Worm (Caenorhabditis elegans): ENCODE results near the gene C49C8.3.

Gene C49C8.3

DNA sequence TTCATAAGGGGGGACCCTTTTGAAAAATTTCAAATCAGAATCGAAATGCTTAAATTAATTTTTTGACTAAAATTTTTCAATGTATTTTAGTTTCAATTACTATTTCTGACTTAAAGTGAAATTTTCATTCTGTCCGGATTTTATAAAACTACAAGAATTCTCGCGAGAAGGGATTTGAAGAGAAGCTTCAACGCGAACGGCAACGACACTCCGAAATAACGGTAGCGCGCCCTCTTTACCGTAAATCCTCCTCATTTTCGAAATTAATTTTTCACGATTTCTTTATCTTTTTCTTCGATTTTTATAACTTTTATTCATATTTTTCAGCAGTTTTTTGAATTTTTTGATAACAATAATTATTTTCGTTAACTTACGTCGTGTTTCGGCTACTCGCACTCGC is 21.2 kb downstream of the C49C8.3 start:
- TF ChIP-seq elt-4 (tag; optimal IDR thresholded peaks at IDR 0.05) (no peak), syd-9 (tag; optimal IDR thresholded peaks at IDR 0.05) (no peak), sox-2 (GFP tag; IDR thresholded peaks at IDR 0.05) (no peak), unc-3 (GFP tag; conservative IDR thresholded peaks at IDR 0.05) (no peak), unc-3 (tag; optimal IDR thresholded peaks at IDR 0.05) (no peak), ceh-18 (tag; optimal IDR thresholded peaks at IDR 0.05) (no peak), fax-1 (tag; optimal IDR thresholded peaks at IDR 0.05) (no peak), unc-55 (GFP tag; optimal IDR thresholded peaks at IDR 0.05) (no peak), ceh-45 (GFP tag; IDR thresholded peaks at IDR 0.05) (no peak), K09A11.1 (tag; optimal IDR thresholded peaks at IDR 0.05; ENCODE audit: insufficient read depth) (no peak), ceh-24 (tag; optimal IDR thresholded peaks at IDR 0.05) (no peak), rnt-1 (tag; optimal IDR thresholded peaks at IDR 0.05) (no peak), ceh-34 (tag; optimal IDR thresholded peaks at IDR 0.05) (no peak)

DNA sequence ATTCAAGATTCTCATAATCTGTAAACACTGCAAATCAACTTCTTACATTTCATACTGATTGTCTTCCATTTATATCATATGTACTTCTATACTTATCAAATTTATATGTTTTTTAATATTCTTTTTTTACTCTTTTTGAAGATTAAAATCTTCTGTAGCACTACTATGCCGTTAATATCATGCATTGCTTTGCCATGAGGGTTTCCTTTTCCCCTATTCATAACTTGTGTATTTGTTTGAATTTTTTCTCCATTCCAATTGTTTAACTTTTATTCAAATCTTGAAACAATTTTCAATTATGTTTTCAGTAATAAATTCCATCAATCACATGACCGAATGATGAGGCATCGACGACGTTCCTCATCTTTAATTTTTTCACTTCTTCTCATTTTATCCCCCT is 24.1 kb downstream of the C49C8.3 start, which contains the start of gene cdh-5:
Gene cdh-5, plus strand, starts transcription at position 301 of the 400 bp plus-strand sequence.
- TF ChIP-seq fax-1 (tag; optimal IDR thresholded peaks at IDR 0.05) (no peak), ztf-16 (tag; optimal IDR thresholded peaks at IDR 0.05) (no peak), pag-3 (tag; optimal IDR thresholded peaks at IDR 0.05; ENCODE audit: borderline replicate concordance) (no peak), lin-11 (tag; optimal IDR thresholded peaks at IDR 0.05) (no peak), syd-9 (tag; optimal IDR thresholded peaks at IDR 0.05) (no peak), K09A11.1 (tag; optimal IDR thresholded peaks at IDR 0.05; ENCODE audit: insufficient read depth) (no peak), hlh-30 (tag; optimal IDR thresholded peaks at IDR 0.05; ENCODE audit: insufficient read depth) (no peak), lim-6 (tag; optimal IDR thresholded peaks at IDR 0.05) (no peak), F13H6.1 (tag; optimal IDR thresholded peaks at IDR 0.05) (no peak), ceh-9 (tag; optimal IDR thresholded peaks at IDR 0.05) (no peak), hlh-15 (tag; optimal IDR thresholded peaks at IDR 0.05) (no peak)

DNA sequence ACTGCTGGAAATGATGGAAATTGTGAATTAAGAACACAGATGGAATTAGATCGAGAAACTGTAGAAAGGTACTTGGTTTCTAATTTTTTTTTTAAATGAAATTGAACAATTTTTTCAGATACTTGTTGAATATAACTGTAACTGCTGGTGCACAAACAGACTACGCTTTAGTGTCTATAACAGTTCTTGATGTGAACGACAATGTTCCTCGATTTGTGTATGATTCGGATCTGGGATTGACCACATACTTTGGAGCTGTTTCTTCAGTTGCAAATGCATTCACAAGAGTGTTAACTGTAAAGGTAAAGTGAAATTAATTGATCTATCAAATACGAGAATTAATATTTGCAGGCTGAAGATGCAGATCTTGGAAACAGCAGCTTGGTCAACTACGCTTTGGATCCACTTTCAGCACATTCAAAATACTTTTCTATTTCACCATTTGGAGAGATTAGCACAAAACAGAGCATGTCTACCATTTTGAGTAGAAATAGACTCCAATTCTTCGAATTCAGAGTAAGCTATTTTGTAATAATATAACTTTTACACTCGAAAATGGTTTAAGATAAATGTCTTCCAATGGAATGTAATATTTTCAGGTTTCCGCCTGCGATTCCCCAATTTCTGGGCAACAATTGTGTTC is 29.3 kb downstream of the C49C8.3 start:
- TF ChIP-seq pha-4 (tag; optimal IDR thresholded peaks at IDR 0.05) (no peak), tbx-7 (tag; optimal IDR thresholded peaks at IDR 0.05) (no peak), C08G9.2 (tag; optimal IDR thresholded peaks at IDR 0.05) (no peak)

DNA sequence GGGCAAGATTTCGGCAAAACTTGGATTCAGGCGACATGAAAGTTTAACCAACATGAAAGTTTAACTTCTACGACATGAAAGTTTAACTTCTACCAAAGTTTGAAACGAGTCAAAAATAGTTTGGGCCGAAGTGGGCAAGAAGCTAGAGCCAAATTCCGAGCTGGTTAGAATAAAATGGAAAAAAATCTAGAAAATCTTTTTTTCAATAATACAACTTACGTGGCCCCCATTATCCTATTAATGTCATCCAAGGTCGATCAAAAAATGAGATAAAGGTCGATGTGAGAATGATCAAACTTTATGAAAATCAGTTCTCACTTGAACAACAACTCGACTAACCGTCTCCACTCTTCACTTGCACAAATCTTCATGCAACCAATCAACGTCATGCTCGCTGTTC is 32.8 kb downstream of the C49C8.3 start, which contains the start of gene F08B4.8:
Gene F08B4.8, plus strand, starts transcription at position 301 of the 400 bp plus-strand sequence.
- TF ChIP-seq pax-1 (tag; optimal IDR thresholded peaks at IDR 0.05) (no peak), odd-2 (tag; optimal IDR thresholded peaks at IDR 0.05) (no peak), ceh-14 (tag; optimal IDR thresholded peaks at IDR 0.05) (no peak), hlh-13 (GFP tag; optimal IDR thresholded peaks at IDR 0.05) (no peak), pha-4 (tag; optimal IDR thresholded peaks at IDR 0.05) (no peak), ceh-48 (tag; optimal IDR thresholded peaks at IDR 0.05) (no peak), fkh-10 (GFP tag; optimal IDR thresholded peaks at IDR 0.05) (no peak), ahr-1 (tag; optimal IDR thresholded peaks at IDR 0.05) (no peak)

DNA sequence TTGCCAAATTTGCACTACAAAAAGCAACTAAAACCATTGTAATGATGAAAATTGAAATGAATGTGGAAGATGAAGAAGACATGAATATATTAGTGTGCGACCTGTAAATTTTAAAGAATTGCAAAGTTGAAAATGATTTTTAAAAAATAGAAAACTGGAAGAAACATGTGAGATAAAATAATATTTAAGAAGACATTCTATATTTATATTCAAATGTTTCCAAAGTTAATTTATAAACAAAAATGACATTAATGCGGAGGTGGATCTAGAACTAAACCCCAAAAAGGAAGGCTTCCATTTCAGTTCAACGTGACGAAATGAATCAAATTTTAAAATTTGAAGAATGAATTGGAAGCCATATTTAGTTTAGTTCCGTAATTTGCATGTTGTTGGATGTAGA is 34.7 kb downstream of the C49C8.3 start, which contains the start of gene nlp-60:
Gene nlp-60, minus strand, starts transcription at position 101 of the 400 bp plus-strand sequence.
- TF ChIP-seq pros-1 (tag; optimal IDR thresholded peaks at IDR 0.05) (no peak), K02D7.2 (tag; optimal IDR thresholded peaks at IDR 0.05) (no peak), ama-1 (optimal IDR thresholded peaks at IDR 0.05) (no peak), npax-4 (tag; optimal IDR thresholded peaks at IDR 0.05) (no peak), ceh-14 (tag; optimal IDR thresholded peaks at IDR 0.05) (no peak), ceh-45 (GFP tag; IDR thresholded peaks at IDR 0.05) (no peak), mec-3 (tag; optimal IDR thresholded peaks at IDR 0.05; ENCODE audit: borderline replicate concordance) (no peak), ceh-24 (tag; optimal IDR thresholded peaks at IDR 0.05) (no peak), Y22D7AL.16 (tag; optimal IDR thresholded peaks at IDR 0.05) (no peak), fkh-6 (tag; optimal IDR thresholded peaks at IDR 0.05) (no peak), nfya-1 (tag; optimal IDR thresholded peaks at IDR 0.05) (no peak), C08G9.2 (tag; optimal IDR thresholded peaks at IDR 0.05) (no peak), fax-1 (tag; optimal IDR thresholded peaks at IDR 0.05) (no peak), ceh-19 (GFP tag; optimal IDR thresholded peaks at IDR 0.05) (no peak)

Data from whole organism, late embryonic.